Fruit fly (Drosophila melanogaster): ENCODE results near the gene bocks.

DNA sequence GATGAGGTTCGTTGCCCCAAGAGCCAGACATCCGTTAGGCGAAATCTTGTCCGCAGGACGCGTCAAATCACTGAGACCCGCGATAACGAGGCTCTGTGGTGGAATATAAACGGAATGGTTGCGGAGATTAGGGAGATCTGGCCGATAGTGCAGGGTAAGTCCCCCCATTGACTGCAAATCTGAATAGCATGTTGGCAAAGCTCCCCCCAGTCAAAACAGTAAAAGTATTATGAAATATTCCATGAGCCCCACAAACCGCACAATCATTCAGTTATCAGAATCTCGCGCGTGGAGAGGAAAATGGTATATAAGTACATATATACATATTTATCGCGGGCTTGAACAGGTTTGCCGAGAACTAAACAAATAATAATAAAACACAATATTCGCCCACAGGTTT lies 20.1 kb downstream of the bocks start:
- TF ChIP-seq CG6163 (GFP tag; IDR thresholded peaks at IDR 0.05) (no peak), Ets21C (GFP tag; optimal IDR thresholded peaks at IDR 0.05) (no peak), Smox (GFP tag; optimal IDR thresholded peaks at IDR 0.05) (no peak), Eip78C (GFP tag) (no peak), lz (GFP tag; optimal IDR thresholded peaks at IDR 0.05) (no peak), CG8632 (GFP tag; optimal IDR thresholded peaks at IDR 0.05) (no peak), CG15336 (GFP tag; IDR thresholded peaks at IDR 0.05) (no peak), CG6792 (GFP tag; optimal IDR thresholded peaks at IDR 0.05) (no peak), CG9139 (GFP tag; optimal IDR thresholded peaks at IDR 0.05) (no peak), CG10669 (GFP tag; optimal IDR thresholded peaks at IDR 0.05) (no peak), spab (GFP tag; optimal IDR thresholded peaks at IDR 0.05) (no peak), Blimp-1 (GFP tag; optimal IDR thresholded peaks at IDR 0.05) (no peak), eg (GFP tag; IDR thresholded peaks at IDR 0.05) (no peak), Lpt (GFP tag; optimal IDR thresholded peaks at IDR 0.05) (no peak)

Measured in whole organism, prepupa.